Fruit fly (Drosophila melanogaster) whole organism, embryonic: ENCODE results near the gene CG14120.

Experiments
- Ada2b ChIP-seq: fragments of 200-800 bp; sonication (Bioruptor generic); IDR thresholded peaks from 2 replicates; pipeline ENCODE4 v1.3.6; 2022; ENCODE audit warnings: missing biosample characterization, missing genetic modification characterization
- Awh ChIP-seq: fragments of 200-800 bp; sonication (Bioruptor generic); IDR thresholded peaks from 2 replicates; pipeline ENCODE4, ENCODE4 v1.3.6; 2022; ENCODE audit warnings: missing biosample characterization, missing genetic modification characterization
- Bdp1 ChIP-seq: fragments of 200-800 bp; sonication (Bioruptor generic); optimal IDR thresholded peaks from 3 replicates; lab custom pipeline; 2016; ENCODE audit warnings: missing biosample characterization, missing genetic modification characterization
- BtbVII ChIP-seq: fragments of 200-800 bp; sonication (Bioruptor generic); optimal IDR thresholded peaks from 3 replicates; lab custom pipeline; 2017; ENCODE audit warnings: missing biosample characterization, mild to moderate bottlenecking, missing genetic modification characterization
- CG10147 ChIP-seq: fragments of 200-800 bp; sonication (Bioruptor generic); optimal IDR thresholded peaks from 2 replicates; lab custom pipeline; 2019; ENCODE audit warnings: missing biosample characterization, mild to moderate bottlenecking, missing genetic modification characterization, moderate library complexity
- CG10267 ChIP-seq: fragments of 200-800 bp; sonication (Bioruptor generic); optimal IDR thresholded peaks from 2 replicates; lab custom pipeline; 2018; ENCODE audit warnings: missing biosample characterization, mild to moderate bottlenecking, missing genetic modification characterization, moderate library complexity
- CG10431 ChIP-seq: fragments of 200-800 bp; sonication (Bioruptor generic); optimal IDR thresholded peaks from 3 replicates; lab custom pipeline; 2018; ENCODE audit warnings: missing biosample characterization, mild to moderate bottlenecking, missing genetic modification characterization
- CG11504 ChIP-seq: fragments of 200-800 bp; sonication (Bioruptor generic); optimal IDR thresholded peaks from 3 replicates; lab custom pipeline; 2019; ENCODE audit warnings: missing biosample characterization, mild to moderate bottlenecking, missing genetic modification characterization, moderate library complexity
- CG12104 ChIP-seq: fragments of 200-800 bp; sonication (Bioruptor generic); optimal IDR thresholded peaks from 3 replicates; lab custom pipeline; 2016; ENCODE audit warnings: missing biosample characterization, missing genetic modification characterization
- CG13894 ChIP-seq: fragments of 200-800 bp; sonication (Bioruptor generic); optimal IDR thresholded peaks from 3 replicates; lab custom pipeline; 2018; ENCODE audit warnings: missing biosample characterization, mild to moderate bottlenecking, missing genetic modification characterization, moderate library complexity
- CG14014 ChIP-seq: fragments of 200-800 bp; sonication (Bioruptor generic); IDR thresholded peaks from 2 replicates; pipeline ENCODE4 v1.3.6; 2022; ENCODE audit warnings: missing biosample characterization, missing genetic modification characterization
- CG14050 ChIP-seq: fragments of 200-800 bp; sonication (Bioruptor generic); IDR thresholded peaks from 3 replicates; pipeline ENCODE4 v1.3.6; 2022; ENCODE audit warnings: missing biosample characterization, missing genetic modification characterization
- CG15601 ChIP-seq: fragments of 200-800 bp; sonication (Bioruptor generic); optimal IDR thresholded peaks from 3 replicates; lab custom pipeline; 2019; ENCODE audit warnings: missing biosample characterization, mild to moderate bottlenecking, missing genetic modification characterization, moderate library complexity
- CG16863 ChIP-seq: fragments of 200-800 bp; sonication (Bioruptor generic); optimal IDR thresholded peaks from 3 replicates; lab custom pipeline; 2016; ENCODE audit warnings: missing biosample characterization, missing genetic modification characterization
- CG17328 ChIP-seq: fragments of 200-800 bp; sonication (Bioruptor generic); IDR thresholded peaks from 2 replicates; pipeline ENCODE4 v1.3.6; 2022; ENCODE audit warnings: missing biosample characterization, missing genetic modification characterization
- CG2712 ChIP-seq: fragments of 200-800 bp; optimal IDR thresholded peaks from 3 replicates; lab custom pipeline; 2019; ENCODE audit warnings: missing biosample characterization, mild to moderate bottlenecking, missing genetic modification characterization, moderate library complexity
- CG30403 ChIP-seq: fragments of 200-800 bp; sonication (Bioruptor generic); optimal IDR thresholded peaks from 3 replicates; lab custom pipeline; 2016; ENCODE audit warnings: missing biosample characterization, missing genetic modification characterization
- CG34376 ChIP-seq: fragments of 200-800 bp; sonication (Bioruptor generic); optimal IDR thresholded peaks from 2 replicates; lab custom pipeline; 2018; ENCODE audit warnings: missing biosample characterization, mild to moderate bottlenecking, missing genetic modification characterization
- CG4282 ChIP-seq: fragments of 200-800 bp; sonication (Bioruptor generic); optimal IDR thresholded peaks from 2 replicates; lab custom pipeline; 2016; ENCODE audit warnings: missing biosample characterization, missing genetic modification characterization
- CG4404 ChIP-seq: fragments of 200-800 bp; sonication (Bioruptor generic); IDR thresholded peaks from 2 replicates; pipeline ENCODE4 v1.3.6; 2022; ENCODE audit warnings: missing biosample characterization, missing genetic modification characterization
- CG7372 ChIP-seq: fragments of 200-800 bp; sonication (Bioruptor generic); IDR thresholded peaks from 2 replicates; pipeline ENCODE4 v1.3.6; 2022; ENCODE audit warnings: missing biosample characterization, missing genetic modification characterization
- CG8359 ChIP-seq: fragments of 200-800 bp; sonication (Bioruptor generic); optimal IDR thresholded peaks from 2 replicates; lab custom pipeline; 2017; ENCODE audit warnings: missing biosample characterization, mild to moderate bottlenecking, missing genetic modification characterization, borderline replicate concordance
- Dad ChIP-seq: fragments of 200-800 bp; sonication (Bioruptor generic); optimal IDR thresholded peaks from 3 replicates; lab custom pipeline; 2016; ENCODE audit warnings: missing biosample characterization, missing genetic modification characterization
- Dip3 ChIP-seq: fragments of 200-800 bp; sonication (Bioruptor generic); optimal IDR thresholded peaks from 3 replicates; lab custom pipeline; 2016; ENCODE audit warnings: missing biosample characterization, missing genetic modification characterization
- Elba2 ChIP-seq: fragments of 200-800 bp; sonication (Bioruptor generic); optimal IDR thresholded peaks from 3 replicates; lab custom pipeline; 2016; ENCODE audit warnings: missing biosample characterization, missing genetic modification characterization
- Hmr ChIP-seq: fragments of 200-800 bp; sonication (Bioruptor generic); optimal IDR thresholded peaks from 3 replicates; lab custom pipeline; 2017; ENCODE audit warnings: mild to moderate bottlenecking, missing biosample characterization, missing genetic modification reagents, missing genetic modification characterization
- Nf-YA ChIP-seq: fragments of 200-800 bp; sonication (Bioruptor generic); IDR thresholded peaks from 2 replicates; pipeline ENCODE4 v1.3.6; 2022; ENCODE audit warnings: missing biosample characterization, missing genetic modification characterization
- Nf-YC ChIP-seq: fragments of 200-800 bp; optimal IDR thresholded peaks from 3 replicates; lab custom pipeline; 2019; ENCODE audit warnings: missing biosample characterization, mild to moderate bottlenecking, missing genetic modification characterization, moderate library complexity
- Oaz ChIP-seq: fragments of 200-800 bp; sonication (Bioruptor generic); IDR thresholded peaks from 2 replicates; pipeline ENCODE4 v1.3.6; 2022; ENCODE audit warnings: missing biosample characterization, missing genetic modification characterization
- Ravus ChIP-seq: fragments of 200-800 bp; sonication (Bioruptor generic); IDR thresholded peaks from 2 replicates; pipeline ENCODE4 v1.3.6; 2022; ENCODE audit warnings: missing biosample characterization, missing genetic modification characterization
- Tbp ChIP-seq: fragments of >200 bp; optimal IDR thresholded peaks from 2 replicates; lab custom pipeline; 2018; ENCODE audit warnings: missing biosample characterization, missing genetic modification characterization
- az2 ChIP-seq: fragments of 200-800 bp; sonication (Bioruptor generic); optimal IDR thresholded peaks from 3 replicates; lab custom pipeline; 2016; ENCODE audit warnings: missing biosample characterization, missing genetic modification characterization
- cg ChIP-seq: fragments of 200-800 bp; sonication (Bioruptor generic); optimal IDR thresholded peaks from 3 replicates; lab custom pipeline; 2019; ENCODE audit warnings: missing biosample characterization, mild to moderate bottlenecking, missing genetic modification characterization, moderate library complexity
- ems ChIP-seq: fragments of 200-800 bp; sonication (Bioruptor generic); optimal IDR thresholded peaks from 3 replicates; lab custom pipeline; 2016; ENCODE audit warnings: missing biosample characterization, missing genetic modification characterization
- exex ChIP-seq: fragments of 200-800 bp; sonication (Bioruptor generic); optimal IDR thresholded peaks from 4 replicates; lab custom pipeline; 2018; ENCODE audit warnings: missing biosample characterization, mild to moderate bottlenecking, missing genetic modification characterization, moderate library complexity
- eyg ChIP-seq: fragments of 200-800 bp; sonication (Bioruptor generic); optimal IDR thresholded peaks from 3 replicates; lab custom pipeline; 2016; ENCODE audit warnings: missing biosample characterization, missing genetic modification characterization
- fd64A ChIP-seq: fragments of 200-800 bp; sonication (Bioruptor generic); optimal IDR thresholded peaks from 3 replicates; lab custom pipeline; 2018; ENCODE audit warnings: missing biosample characterization, mild to moderate bottlenecking, missing genetic modification characterization
- ftz-f1 ChIP-seq: fragments of 200-800 bp; sonication (Bioruptor generic); optimal IDR thresholded peaks from 2 replicates; lab custom pipeline; 2016; ENCODE audit warnings: missing biosample characterization, missing genetic modification characterization
- gcm ChIP-seq: fragments of 200-800 bp; sonication (Bioruptor generic); optimal IDR thresholded peaks from 2 replicates; lab custom pipeline; 2019; ENCODE audit warnings: missing biosample characterization, mild to moderate bottlenecking, missing genetic modification characterization, moderate library complexity
- gcm2 ChIP-seq: fragments of 200-800 bp; sonication (Bioruptor generic); optimal IDR thresholded peaks from 2 replicates; lab custom pipeline; 2016; ENCODE audit warnings: missing biosample characterization, missing genetic modification characterization
- ken ChIP-seq: fragments of 200-800 bp; sonication (Bioruptor generic); IDR thresholded peaks from 3 replicates; pipeline ENCODE4 v1.3.6; 2022; ENCODE audit warnings: missing biosample characterization, missing genetic modification characterization
- mam ChIP-seq: fragments of 200-800 bp; sonication (Bioruptor generic); optimal IDR thresholded peaks from 3 replicates; lab custom pipeline; 2016; ENCODE audit warnings: missing biosample characterization, missing genetic modification characterization
- nom ChIP-seq: fragments of 200-800 bp; sonication (Bioruptor generic); optimal IDR thresholded peaks from 2 replicates; lab custom pipeline; 2017; ENCODE audit warnings: missing biosample characterization, missing genetic modification characterization, mild to moderate bottlenecking, moderate library complexity, missing genetic modification reagents
- odd ChIP-seq: fragments of 200-800 bp; sonication (Bioruptor generic); optimal IDR thresholded peaks from 2 replicates; lab custom pipeline; 2017; ENCODE audit warnings: missing biosample characterization, mild to moderate bottlenecking, missing genetic modification characterization
- org-1 ChIP-seq: fragments of 200-800 bp; sonication (Bioruptor generic); optimal IDR thresholded peaks from 2 replicates; lab custom pipeline; 2017; ENCODE audit warnings: missing biosample characterization, missing genetic modification characterization
- psq ChIP-seq: fragments of 200-800 bp; sonication (Bioruptor generic); optimal IDR thresholded peaks from 2 replicates; lab custom pipeline; 2017; ENCODE audit warnings: missing biosample characterization, missing genetic modification characterization
- sens ChIP-seq: fragments of 200-800 bp; sonication (Bioruptor generic); peaks from one replicate; lab custom pipeline; 2016; ENCODE audit warnings: missing biosample characterization, missing genetic modification characterization
- sima ChIP-seq: fragments of 200-800 bp; sonication (Bioruptor generic); optimal IDR thresholded peaks from 2 replicates; lab custom pipeline; 2016; ENCODE audit warnings: missing biosample characterization, missing genetic modification characterization
- trem ChIP-seq: fragments of 200-800 bp; optimal IDR thresholded peaks from 3 replicates; lab custom pipeline; 2019; ENCODE audit warnings: missing biosample characterization, mild to moderate bottlenecking, missing genetic modification characterization, moderate library complexity
- vfl ChIP-seq: fragments of 200-800 bp; sonication (Bioruptor generic); optimal IDR thresholded peaks from 2 replicates; lab custom pipeline; 2016; ENCODE audit warnings: missing biosample characterization, missing genetic modification characterization
- wdn ChIP-seq: fragments of 200-800 bp; sonication (Bioruptor generic); IDR thresholded peaks from 2 replicates; pipeline ENCODE4 v1.3.6; 2022; ENCODE audit warnings: missing biosample characterization, missing genetic modification characterization

CG14120 gene

dm6 chr3L:12913609-12914266 is 28.9 kb downstream of the CG14120 start, which contains the start of gene CG32115 (continued):
- TF ChIP-seq CG34376 (peak; percentile 88), Oaz (GFP tag; lab: Robert Waterston, UW) (peak; percentile 88), gcm (no peak), wdn (GFP tag; lab: Robert Waterston, UW) (peak; percentile 95), nom (no peak), Awh (peak; percentile 91), Nf-YA (GFP tag; lab: Robert Waterston, UW) (peak; percentile 86), az2 (GFP tag; lab: Kevin White, UChicago) (peak; percentile 94), CG30403 (GFP tag; lab: Kevin White, UChicago) (peak; percentile 95), trem (tag; lab: Kevin White, UChicago) (peak; percentile 81), Dip3 (GFP tag; lab: Kevin White, UChicago) (peak; percentile 95), sens (GFP tag; lab: Kevin White, UChicago) (peak; percentile 99), CG8359 (peak; percentile 73), CG17328 (GFP tag; lab: Robert Waterston, UW) (peak; percentile 91), cg (peak; percentile 56), CG7372 (GFP tag; lab: Robert Waterston, UW) (peak; percentile 97), CG10147 (peak; percentile 94), org-1 (peak; percentile 83), ken (GFP tag; lab: Robert Waterston, UW) (peak; percentile 90), mam (GFP tag; lab: Kevin White, UChicago) (peak; percentile 98), Hmr (GFP tag; lab: Kevin White, UChicago) (peak; percentile 95), CG10431 (no peak), gcm2 (GFP tag; lab: Kevin White, UChicago) (peak; percentile 79), vfl (GFP tag; lab: Kevin White, UChicago) (peak; percentile 87), Nf-YC (tag; lab: Kevin White, UChicago) (no peak), Elba2 (no peak), CG4404 (peak; percentile 88), ems (GFP tag; lab: Kevin White, UChicago) (peak; percentile 90), Dad (GFP tag; lab: Kevin White, UChicago) (peak; percentile 79), odd (GFP tag; lab: Kevin White, UChicago) (peak; percentile 81), CG10267 (tag; lab: Kevin White, UChicago) (peak; percentile 83), BtbVII (GFP tag; lab: Kevin White, UChicago) (peak; percentile 93), CG2712 (tag; lab: Kevin White, UChicago) (peak; percentile 95), fd64A (GFP tag; lab: Kevin White, UChicago) (peak; percentile 60), eyg (GFP tag; lab: Kevin White, UChicago) (peak; percentile 82), Bdp1 (GFP tag; lab: Kevin White, UChicago) (peak; percentile 75), psq (GFP tag; lab: Kevin White, UChicago) (peak; percentile 62), CG16863 (GFP tag; lab: Kevin White, UChicago) (peak; percentile 86), CG11504 (tag; lab: Kevin White, UChicago) (peak; percentile 94), CG13894 (tag; lab: Kevin White, UChicago) (peak; percentile 95), exex (tag; lab: Kevin White, UChicago) (peak; percentile 89), Ada2b (GFP tag; lab: Robert Waterston, UW) (peak; percentile 94), ftz-f1 (GFP tag; lab: Kevin White, UChicago) (peak; percentile 41), CG14014 (GFP tag; lab: Robert Waterston, UW) (peak; percentile 96; the same call in 1 of the 2 replicates), CG14050 (GFP tag; lab: Robert Waterston, UW) (peak; percentile 90), CG15601 (tag; lab: Kevin White, UChicago) (peak; percentile 80), CG4282 (no peak), CG12104 (GFP tag; lab: Kevin White, UChicago) (peak; percentile 88), Tbp (GFP tag; lab: Kevin White, UChicago) (no peak), Ravus (GFP tag; lab: Robert Waterston, UW) (peak; percentile 91), sima (GFP tag; lab: Kevin White, UChicago) (peak; percentile 75)
